Fruit fly (Drosophila melanogaster): ENCODE data around the gene mthl8.

Gene mthl8

dm6 chr3L:22069-22468 is at the start of gene mthl8:
Gene mthl8 (plus strand): TSS chr3L:22428.
- no peak for TF ChIP-seq noc (tag; optimal IDR thresholded peaks at IDR 0.05)

DNA sequence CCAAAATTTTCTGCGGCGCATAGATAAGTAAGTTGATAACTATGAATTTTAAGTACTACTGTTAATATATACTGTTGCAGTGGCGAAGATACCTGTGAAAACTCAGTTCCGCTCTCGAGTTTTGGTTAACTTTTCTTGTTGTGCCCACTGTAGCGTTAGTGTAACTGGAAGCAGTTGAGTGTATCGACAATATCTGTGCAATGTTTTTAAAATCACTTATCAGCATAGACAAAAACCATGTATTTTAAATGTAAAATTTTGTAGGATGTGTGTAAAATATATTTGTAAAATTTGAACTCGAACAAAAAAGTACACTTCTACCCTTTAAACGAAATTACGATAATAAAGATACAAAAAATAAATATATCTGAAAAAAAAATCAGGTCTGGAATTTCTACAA is 3.7 kb downstream of the mthl8 start:
- no peak for TF ChIP-seq noc (tag; optimal IDR thresholded peaks at IDR 0.05)

DNA sequence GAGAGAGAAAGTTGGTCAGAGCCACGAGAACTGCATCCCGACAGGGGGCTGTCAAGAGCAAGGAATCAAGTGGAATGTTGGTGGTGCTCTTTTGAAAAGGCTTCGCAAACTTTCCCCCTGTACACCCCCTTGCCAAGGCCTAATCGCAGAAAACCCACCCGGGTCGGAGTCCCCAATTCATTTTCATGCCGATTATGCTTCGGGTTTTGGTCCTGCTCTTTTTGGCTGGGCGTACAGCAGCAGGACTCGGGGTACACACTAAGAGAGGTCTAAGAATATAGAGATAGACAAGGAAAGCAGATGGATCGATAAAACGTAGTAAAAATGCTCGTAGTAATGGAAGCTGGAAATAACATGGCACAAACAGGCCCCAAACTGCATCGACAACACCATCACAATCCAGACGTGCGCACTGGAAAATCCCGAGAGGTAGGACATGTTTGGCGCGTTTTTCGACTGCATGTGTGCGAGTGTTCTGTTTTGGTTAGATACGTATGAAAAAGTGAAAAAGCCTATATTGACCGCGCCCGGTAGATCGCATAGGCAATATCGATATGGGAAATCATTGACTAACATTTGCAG is 4.6 kb downstream of the mthl8 start:
- no peak for TF ChIP-seq noc (tag; optimal IDR thresholded peaks at IDR 0.05)

DNA sequence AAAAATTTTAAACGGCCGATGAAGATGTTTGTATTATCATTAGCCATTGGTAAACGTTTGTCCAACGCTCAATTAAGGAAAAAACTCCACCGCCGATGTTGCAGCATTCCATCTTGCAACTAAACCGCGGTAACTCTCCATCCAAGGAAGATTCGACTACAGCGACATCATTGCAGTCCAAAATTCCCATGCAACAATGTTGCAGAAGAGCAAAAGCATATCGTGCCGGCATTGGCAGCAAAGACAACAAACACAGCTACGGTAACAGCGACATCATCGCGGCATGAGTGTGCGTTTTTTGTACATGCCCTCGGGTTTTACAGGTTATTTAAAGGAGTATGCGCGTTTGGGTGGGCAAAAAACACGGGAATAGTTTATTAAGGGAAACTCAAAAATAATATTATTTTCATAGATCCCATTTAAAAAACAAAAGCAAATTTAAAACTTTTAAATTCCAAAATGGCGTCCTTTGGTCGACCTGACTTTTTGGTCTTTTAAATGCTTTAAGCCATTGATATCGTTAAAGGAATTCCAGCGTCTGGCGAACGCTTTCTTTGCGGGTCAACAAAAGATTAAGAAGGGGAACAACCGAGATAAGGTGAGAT is 7.5 kb downstream of the mthl8 start:
- TF ChIP-seq noc (tag; optimal IDR thresholded peaks at IDR 0.05) = no peak

DNA sequence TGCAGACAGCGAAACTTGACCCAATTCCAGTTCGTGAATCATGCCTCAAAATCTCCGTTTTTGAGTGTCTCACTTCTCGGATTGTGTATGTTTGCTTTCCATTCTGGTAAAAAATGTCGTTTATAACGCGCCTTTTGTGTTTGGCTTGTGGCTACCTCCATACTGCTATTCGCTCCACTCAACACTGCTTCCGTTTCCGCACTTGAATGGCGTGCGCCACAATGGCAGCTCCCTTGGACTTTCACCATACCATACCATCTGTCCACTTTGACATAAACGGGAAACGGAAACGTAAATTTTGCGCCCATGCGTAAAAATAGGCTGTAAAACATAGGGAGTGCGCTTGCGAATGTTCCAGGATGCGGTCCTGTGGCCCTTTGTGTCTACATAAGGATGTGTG is 12.4 kb downstream of the mthl8 start:
- no peak for TF ChIP-seq noc (tag; optimal IDR thresholded peaks at IDR 0.05)

- no peak for TF ChIP-seq noc (tag; optimal IDR thresholded peaks at IDR 0.05)
Measured at dm6 chr3L:37965-38364, 15.7 kb downstream of the mthl8 start.

dm6 chr3L:40147-40875 is 18.1 kb downstream of the mthl8 start:
- peak; percentile 58 for TF ChIP-seq noc (tag; optimal IDR thresholded peaks at IDR 0.05)

DNA sequence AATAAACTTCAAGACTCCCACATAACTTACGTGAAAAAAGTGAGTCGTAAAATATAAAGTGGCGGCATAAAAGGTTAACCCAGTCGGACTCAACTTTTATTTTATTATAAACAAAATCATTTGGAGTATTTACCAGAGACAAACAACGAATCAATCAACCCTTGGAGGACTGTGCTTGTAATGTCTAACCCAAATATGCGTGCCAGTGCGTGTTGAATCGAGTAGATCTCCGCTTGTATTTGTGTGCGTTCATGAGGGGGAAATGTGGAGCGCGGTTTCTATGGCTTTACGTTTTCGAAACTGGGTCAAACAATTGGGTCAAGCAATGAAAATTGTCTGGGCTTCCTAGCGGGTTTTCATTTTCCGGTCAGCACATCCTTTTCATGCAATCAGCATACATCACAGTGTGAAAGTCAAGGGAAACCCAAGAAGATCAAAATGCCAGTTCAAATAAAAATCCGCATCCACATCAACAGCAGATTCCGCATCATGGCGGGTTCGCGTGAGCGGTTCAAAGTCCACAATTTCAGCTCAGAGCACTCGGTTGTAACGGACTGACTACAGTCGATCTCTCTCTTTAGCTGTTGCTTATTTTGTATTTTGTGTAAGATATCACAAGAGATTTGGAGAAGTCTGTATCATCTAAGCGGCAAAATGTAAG is 19.3 kb downstream of the mthl8 start:
- no peak for TF ChIP-seq noc (tag; optimal IDR thresholded peaks at IDR 0.05)

dm6 chr3L:47635-48177 is 25.5 kb downstream of the mthl8 start:
- no peak for TF ChIP-seq noc (tag; optimal IDR thresholded peaks at IDR 0.05)

- no peak for TF ChIP-seq noc (tag; optimal IDR thresholded peaks at IDR 0.05)
Measured at dm6 chr3L:49732-50131, 27.5 kb downstream of the mthl8 start.

- no peak for TF ChIP-seq noc (tag; optimal IDR thresholded peaks at IDR 0.05)
Measured at dm6 chr3L:50834-51233, 28.6 kb downstream of the mthl8 start.

DNA sequence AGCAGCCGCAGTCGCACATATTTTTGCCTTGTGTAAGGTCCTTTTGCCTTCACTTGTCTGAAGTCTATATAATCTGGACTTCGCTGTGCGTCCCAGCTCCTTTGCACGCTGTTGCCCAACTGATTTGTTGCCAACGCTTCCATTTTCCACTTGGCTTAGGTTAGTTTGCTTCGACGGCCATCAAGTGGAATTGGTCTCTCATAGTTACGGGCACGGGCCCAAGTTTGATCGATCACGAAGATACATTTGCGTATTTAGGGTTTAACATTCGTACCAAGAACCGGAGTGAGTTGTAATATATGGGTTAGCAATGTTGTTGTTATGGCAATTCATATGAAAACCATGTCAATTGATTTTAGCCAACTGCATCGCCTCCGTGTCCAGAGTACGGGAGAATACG is 32.4 kb downstream of the mthl8 start, which contains the start of gene CG43149:
CG43149 (minus strand) TSS at position 101 of the 400 bp plus-strand sequence.
- TF ChIP-seq noc (tag; optimal IDR thresholded peaks at IDR 0.05) = no peak

dm6 chr3L:56532-56931 is 34.3 kb downstream of the mthl8 start:
- no peak for TF ChIP-seq noc (tag; optimal IDR thresholded peaks at IDR 0.05)

DNA sequence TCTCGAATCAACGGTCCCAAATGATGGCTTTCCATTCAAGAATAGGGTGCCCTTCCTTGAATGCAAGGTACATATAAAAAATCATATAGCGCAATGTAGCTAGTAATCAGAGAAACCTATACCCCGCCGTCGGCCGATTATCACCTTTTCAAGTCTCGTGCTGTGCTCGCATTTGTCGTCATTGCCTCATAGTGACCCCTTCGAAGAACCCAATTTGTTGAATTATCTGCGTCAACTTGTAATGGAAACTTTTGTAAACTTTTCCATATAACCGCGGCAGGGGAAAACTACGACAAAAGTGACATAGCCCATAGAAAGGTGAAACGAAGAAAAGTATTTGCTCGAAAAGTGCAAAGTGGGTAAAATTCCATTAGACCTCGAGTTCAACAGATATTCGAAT is 35.4 kb downstream of the mthl8 start:
- TF ChIP-seq noc (tag; optimal IDR thresholded peaks at IDR 0.05) = no peak

dm6 chr3L:60050-60449 is 37.8 kb downstream of the mthl8 start:
- TF ChIP-seq noc (tag; optimal IDR thresholded peaks at IDR 0.05) = no peak

DNA sequence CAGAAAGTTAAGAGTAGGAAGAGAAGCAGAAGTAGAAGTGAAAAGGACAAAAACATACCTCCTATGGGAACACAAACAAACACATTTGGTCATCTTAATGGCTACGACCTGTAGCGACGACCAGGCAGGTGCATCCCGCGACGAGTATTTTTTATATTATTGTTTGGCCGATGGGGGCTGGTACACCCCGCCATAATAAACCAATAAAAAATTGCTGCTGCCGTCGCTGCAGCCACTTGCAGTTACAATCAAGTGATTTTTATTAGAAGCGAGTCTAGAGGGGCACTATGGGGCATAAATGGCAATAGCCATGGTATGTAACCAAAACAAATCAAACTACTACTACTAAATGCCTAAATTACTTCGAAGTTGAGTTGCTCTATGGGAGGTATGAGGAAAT is 38.3 kb downstream of the mthl8 start:
- TF ChIP-seq noc (tag; optimal IDR thresholded peaks at IDR 0.05) = no peak
